Fruit fly (Drosophila melanogaster) whole organism, adult: ENCODE measurements around the gene tty.

Experiments used
- CG11617 ChIP-seq: fragments of 200-800 bp; sonication (Bioruptor generic); optimal IDR thresholded peaks from 2 replicates; lab custom pipeline; 2017; ENCODE audit warnings: mild to moderate bottlenecking, missing biosample characterization, missing genetic modification reagents, missing genetic modification characterization
- CG12768 ChIP-seq: fragments of 200-800 bp; sonication (Bioruptor generic); optimal IDR thresholded peaks from 2 replicates; lab custom pipeline; 2017; ENCODE audit warnings: missing biosample characterization, missing genetic modification characterization, mild to moderate bottlenecking, moderate library complexity, missing genetic modification reagents
- CG14711 ChIP-seq: fragments of 200-800 bp; sonication (Bioruptor generic); optimal IDR thresholded peaks from 2 replicates; lab custom pipeline; 2018; ENCODE audit warnings: missing biosample characterization, mild to moderate bottlenecking, missing genetic modification characterization, moderate library complexity
- CG1620 ChIP-seq: fragments of 200-800 bp; sonication (Bioruptor generic); optimal IDR thresholded peaks from 2 replicates; lab custom pipeline; 2016; ENCODE audit warnings: missing biosample characterization, missing genetic modification characterization
- CG33017 ChIP-seq: fragments of 200-800 bp; sonication (Bioruptor generic); optimal IDR thresholded peaks from 2 replicates; lab custom pipeline; 2018; ENCODE audit warnings: missing biosample characterization, mild to moderate bottlenecking, missing genetic modification characterization, moderate library complexity
- CG5204 ChIP-seq: fragments of 200-800 bp; sonication (Bioruptor generic); optimal IDR thresholded peaks from 2 replicates; lab custom pipeline; 2016; ENCODE audit warnings: missing biosample characterization, missing genetic modification characterization
- CG7045 ChIP-seq: fragments of 200-800 bp; sonication (Bioruptor generic); optimal IDR thresholded peaks from 2 replicates; lab custom pipeline; 2017; ENCODE audit warnings: missing biosample characterization, mild to moderate bottlenecking, missing genetic modification characterization
- CG7101 ChIP-seq: fragments of 200-800 bp; sonication (Bioruptor generic); optimal IDR thresholded peaks from 2 replicates; lab custom pipeline; 2018; ENCODE audit warnings: missing biosample characterization, mild to moderate bottlenecking, missing genetic modification characterization, moderate library complexity
- Clk ChIP-seq: fragments of 200-800 bp; sonication (Bioruptor generic); optimal IDR thresholded peaks from 2 replicates; lab custom pipeline; 2017; ENCODE audit warnings: missing biosample characterization, missing genetic modification characterization
- Crg-1 ChIP-seq: fragments of 200-800 bp; sonication (Bioruptor generic); optimal IDR thresholded peaks from 2 replicates; lab custom pipeline; 2016; ENCODE audit warnings: missing biosample characterization, missing genetic modification characterization
- Hr96 ChIP-seq: fragments of 200-800 bp; sonication (Bioruptor generic); optimal IDR thresholded peaks from 2 replicates; lab custom pipeline; 2016; ENCODE audit warnings: missing biosample characterization, missing genetic modification characterization
- Mnt ChIP-seq: fragments of 200-800 bp; sonication (Bioruptor generic); optimal IDR thresholded peaks from 2 replicates; lab custom pipeline; 2016; ENCODE audit warnings: missing biosample characterization, mild to moderate bottlenecking, missing genetic modification characterization
- bab1 ChIP-seq: fragments of 200-800 bp; sonication (Bioruptor generic); optimal IDR thresholded peaks from 3 replicates; lab custom pipeline; 2019; ENCODE audit warnings: missing biosample characterization, mild to moderate bottlenecking, missing genetic modification characterization, moderate library complexity
- cic ChIP-seq: fragments of 200-800 bp; sonication (Bioruptor generic); optimal IDR thresholded peaks from 2 replicates; lab custom pipeline; 2017; ENCODE audit warnings: missing biosample characterization, mild to moderate bottlenecking, missing genetic modification characterization, moderate library complexity
- cnc ChIP-seq, 2 experiments: fragments of >200 bp; optimal IDR thresholded peaks; 2 replicates each; lab custom pipeline; 2017
- kay ChIP-seq: fragments of 200-800 bp; sonication (Bioruptor generic); peaks from one replicate; lab custom pipeline; 2016; ENCODE audit warnings: missing biosample characterization, missing genetic modification characterization, borderline replicate concordance
- ovo ChIP-seq: fragments of 200-800 bp; sonication (Bioruptor generic); optimal IDR thresholded peaks from 2 replicates; lab custom pipeline; 2016; ENCODE audit warnings: missing biosample characterization, missing genetic modification characterization
- pad ChIP-seq: fragments of 200-800 bp; sonication (Bioruptor generic); optimal IDR thresholded peaks from 3 replicates; lab custom pipeline; 2017; ENCODE audit warnings: missing biosample characterization, missing genetic modification characterization, mild to moderate bottlenecking, moderate library complexity, missing genetic modification reagents
- tj ChIP-seq: fragments of 200-800 bp; sonication (Bioruptor generic); optimal IDR thresholded peaks from 3 replicates; lab custom pipeline; 2017; ENCODE audit warnings: missing biosample characterization, mild to moderate bottlenecking, missing genetic modification characterization, moderate library complexity
- toe ChIP-seq: fragments of 200-800 bp; sonication (Bioruptor generic); optimal IDR thresholded peaks from 2 replicates; lab custom pipeline; 2016; ENCODE audit warnings: missing biosample characterization, missing genetic modification characterization

tty gene

DNA sequence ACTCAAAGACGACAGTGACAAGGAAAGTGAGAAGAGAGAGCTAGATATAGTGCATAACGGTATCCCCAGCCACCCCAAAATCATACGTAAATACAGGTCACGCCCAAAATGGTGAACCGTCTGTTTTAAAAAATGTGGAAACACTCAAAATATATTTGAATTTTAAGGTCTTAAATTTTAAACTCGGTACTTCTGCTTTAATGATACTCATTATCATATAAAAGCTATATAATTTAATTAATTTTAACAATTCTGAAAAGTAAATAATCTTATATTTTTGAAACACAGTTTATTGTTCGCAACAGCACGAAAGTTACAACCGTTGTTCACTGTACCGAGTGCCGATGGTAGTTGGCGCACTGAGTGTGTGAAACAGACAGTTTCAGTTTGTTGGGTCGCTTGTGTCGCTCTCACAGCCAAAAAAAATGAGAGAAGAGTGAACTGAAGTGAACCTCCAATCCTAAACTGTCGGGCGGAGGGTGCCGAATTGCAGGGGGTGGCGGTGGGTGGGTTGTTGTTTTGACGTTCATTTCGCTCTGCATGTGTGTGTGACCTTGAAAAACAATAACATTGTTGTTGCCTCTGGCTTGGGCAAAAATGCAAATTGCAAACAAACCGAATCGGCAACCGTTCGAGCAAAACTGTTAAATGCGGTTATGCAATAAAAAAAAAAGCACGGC lies 27.0 kb upstream of the tty start:
- TF ChIP-seq CG5204 (GFP tag; lab: Kevin White, UChicago) (peak; percentile 56), toe (GFP tag; lab: Kevin White, UChicago) (peak; percentile 74), ovo (peak; percentile 71), Crg-1 (peak; percentile 81), CG7101 (tag; lab: Kevin White, UChicago) (peak; percentile 97), bab1 (peak; percentile 90), Mnt (GFP tag; lab: Kevin White, UChicago) (peak; percentile 86), CG11617 (peak; percentile 95), CG7045 (peak; percentile 93), Clk (GFP tag; lab: Kevin White, UChicago) (peak; percentile 89), cic (peak; percentile 82), CG1620 (GFP tag; lab: Kevin White, UChicago) (peak; percentile 85), kay (GFP tag; lab: Kevin White, UChicago) (no peak), CG33017 (tag; lab: Kevin White, UChicago) (peak; percentile 95), Hr96 (no peak), cnc (optimal IDR thresholded peaks at IDR 0.05; lab: Kevin White, UChicago) (no peak), CG14711 (tag; lab: Kevin White, UChicago) (peak; percentile 91), pad (GFP tag; lab: Kevin White, UChicago) (peak; percentile 93), tj (peak; percentile 72), CG12768 (GFP tag; lab: Kevin White, UChicago) (peak; percentile 94)

DNA sequence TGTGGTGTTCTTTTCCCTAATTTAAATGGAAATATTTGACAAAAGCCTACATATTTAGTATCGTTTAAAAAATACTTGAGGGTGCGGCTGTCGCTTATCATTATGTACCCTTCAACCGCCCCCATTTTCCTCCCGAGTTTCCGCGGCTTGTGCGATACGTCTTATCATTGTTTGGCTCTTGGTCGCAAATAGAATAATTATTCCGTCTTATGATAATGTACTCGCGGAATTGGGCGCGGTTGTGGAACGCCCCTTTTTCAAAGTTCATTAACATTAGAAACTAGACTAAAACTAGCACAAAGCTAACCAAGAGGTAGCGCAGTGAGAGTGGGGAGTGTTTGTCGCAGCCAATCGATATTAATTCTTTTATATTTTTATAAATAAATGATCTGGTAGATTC lies 25.9 kb upstream of the tty start:
- TF ChIP-seq kay (GFP tag; lab: Kevin White, UChicago) (no peak), Crg-1 (no peak), CG11617 (no peak), Mnt (GFP tag; lab: Kevin White, UChicago) (peak; percentile 18), pad (GFP tag; lab: Kevin White, UChicago) (no peak), bab1 (no peak), CG7101 (tag; lab: Kevin White, UChicago) (no peak), cic (peak; percentile 22)

DNA sequence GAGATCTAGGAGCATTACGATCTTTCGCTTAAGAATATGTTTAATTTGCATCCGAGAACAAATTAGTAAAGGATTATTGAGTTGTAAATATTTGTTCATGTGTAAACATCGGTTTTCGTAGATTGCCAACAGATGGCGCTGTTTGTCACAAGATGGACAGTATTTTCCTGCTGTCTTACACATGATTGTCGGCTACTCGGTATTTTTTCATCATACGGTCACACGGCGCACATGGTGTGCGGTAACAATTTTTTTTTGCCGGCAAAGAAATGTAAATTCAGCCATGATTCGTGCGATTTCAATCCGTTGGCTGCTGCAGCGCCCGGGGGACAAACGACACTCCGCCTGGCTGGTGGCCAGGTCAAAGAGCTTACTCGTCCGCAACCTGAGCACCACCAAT lies 23.4 kb upstream of the tty start, which contains the start of the genes bbx and waw:
Gene bbx, plus strand, starts transcription at position 151 of the 400 bp plus-strand sequence.
Gene waw, plus strand, starts transcription at position 151 of the 400 bp plus-strand sequence.
- TF ChIP-seq CG7101 (tag; lab: Kevin White, UChicago) = peak; percentile 57
- TF ChIP-seq CG14711 (tag; lab: Kevin White, UChicago) = peak; percentile 21
- TF ChIP-seq Crg-1 = peak; percentile 42
- peak; percentile 100 for TF ChIP-seq Mnt (GFP tag; lab: Kevin White, UChicago)
- TF ChIP-seq bab1 = peak; percentile 52
- TF ChIP-seq cnc (optimal IDR thresholded peaks at IDR 0.05; lab: Kevin White, UChicago) = no peak
- TF ChIP-seq CG11617 = peak; percentile 55
- TF ChIP-seq ovo = no peak
- peak; percentile 18 for TF ChIP-seq pad (GFP tag; lab: Kevin White, UChicago)
- TF ChIP-seq CG1620 (GFP tag; lab: Kevin White, UChicago) = peak; percentile 57
- TF ChIP-seq cic = peak; percentile 14
- no peak for TF ChIP-seq CG33017 (tag; lab: Kevin White, UChicago)
- peak; percentile 5 for TF ChIP-seq tj

DNA sequence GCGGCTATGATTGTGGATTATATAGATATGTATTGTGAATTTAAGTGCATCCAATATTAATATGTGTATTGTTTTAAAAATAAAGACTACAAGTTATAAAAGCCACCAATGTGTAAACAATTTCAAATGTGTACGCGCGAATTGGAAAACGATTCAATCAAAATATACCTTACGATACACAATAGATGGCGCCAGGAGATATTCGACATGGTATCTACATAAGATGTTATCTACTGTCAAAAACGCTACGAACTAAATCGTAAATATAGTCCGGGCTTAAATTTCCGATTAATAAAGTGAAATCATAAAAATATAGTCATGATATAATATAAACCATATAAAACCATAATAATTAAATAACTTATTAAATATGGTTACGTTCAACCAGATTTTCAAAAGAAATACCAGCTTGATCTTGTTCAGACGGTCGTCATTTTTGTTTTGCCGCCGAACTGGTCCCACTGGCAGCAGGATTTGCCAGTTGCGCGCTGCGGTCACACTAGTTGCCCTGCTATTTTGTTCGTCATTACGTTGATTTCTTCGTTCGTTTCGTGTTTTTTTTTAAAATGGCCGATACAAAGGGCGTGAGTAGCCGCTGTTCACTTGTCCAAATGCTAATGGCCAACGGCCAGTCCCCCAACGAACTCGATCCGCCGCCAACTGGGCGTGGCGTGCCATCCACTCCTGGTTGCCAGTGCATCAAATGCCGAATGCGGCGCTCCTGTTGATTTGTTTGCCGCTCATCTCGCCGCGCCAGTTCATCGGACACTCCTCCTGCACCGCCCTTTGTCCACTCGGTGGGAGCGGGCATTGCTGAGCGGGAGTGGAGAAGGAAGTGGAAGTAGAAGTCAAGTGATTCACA lies 18.6 kb upstream of the tty start, which contains the start of gene Septin1:
Gene Septin1, plus strand, starts transcription at position 477 of the 862 bp plus-strand sequence.
- TF ChIP-seq bab1 (no peak), ovo (no peak), cic (no peak), cnc (optimal IDR thresholded peaks at IDR 0.05; lab: Kevin White, UChicago) (no peak), CG5204 (GFP tag; lab: Kevin White, UChicago) (no peak), kay (GFP tag; lab: Kevin White, UChicago) (no peak), Hr96 (no peak), CG11617 (peak; percentile 45), CG7045 (no peak), CG7101 (tag; lab: Kevin White, UChicago) (no peak), tj (no peak), Clk (GFP tag; lab: Kevin White, UChicago) (no peak), CG33017 (tag; lab: Kevin White, UChicago) (no peak), Crg-1 (no peak), CG1620 (GFP tag; lab: Kevin White, UChicago) (peak; percentile 0), Mnt (GFP tag; lab: Kevin White, UChicago) (peak; percentile 39), toe (GFP tag; lab: Kevin White, UChicago) (no peak), pad (GFP tag; lab: Kevin White, UChicago) (no peak), CG14711 (tag; lab: Kevin White, UChicago) (peak; percentile 3), CG12768 (GFP tag; lab: Kevin White, UChicago) (no peak)

DNA sequence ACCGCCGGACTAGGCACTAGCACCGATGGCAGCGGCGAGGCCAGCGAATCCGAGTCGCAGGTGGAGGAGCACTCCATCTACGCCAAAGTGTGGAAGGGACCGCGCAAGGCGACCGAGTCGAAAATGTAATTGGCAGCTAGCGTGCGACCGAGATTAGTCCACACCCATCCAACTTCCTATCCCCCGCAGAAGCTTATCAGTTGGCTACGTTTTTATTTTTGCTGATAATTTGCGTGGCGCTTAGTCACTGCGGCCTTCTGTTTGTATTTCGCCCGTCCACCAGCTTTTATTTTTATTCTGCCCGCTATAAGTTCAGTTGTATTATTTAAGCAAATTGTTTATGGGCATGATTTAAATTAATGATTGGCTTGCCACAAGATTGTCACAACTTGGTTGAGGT lies 14.1 kb upstream of the tty start:
- TF ChIP-seq CG5204 (GFP tag; lab: Kevin White, UChicago) = no peak
- TF ChIP-seq cic = peak; percentile 69
